Fruit fly (Drosophila melanogaster) whole organism, prepupa: ENCODE measurements around the gene X11Lbeta.

Experiments used
- Blimp-1 ChIP-seq: fragments of 200-800 bp; sonication (Bioruptor generic); optimal IDR thresholded peaks from 3 replicates; lab custom pipeline; 2017; ENCODE audit warnings: missing biosample characterization, missing genetic modification characterization, mild to moderate bottlenecking, moderate library complexity, missing genetic modification reagents
- CG10669 ChIP-seq: fragments of 200-800 bp; sonication (Bioruptor generic); optimal IDR thresholded peaks from 3 replicates; lab custom pipeline; 2018; ENCODE audit warnings: missing biosample characterization, mild to moderate bottlenecking, missing genetic modification characterization, moderate library complexity
- CG15336 ChIP-seq: fragments of 200-800 bp; sonication (Bioruptor generic); IDR thresholded peaks from 2 replicates; pipeline ENCODE4 v1.3.6; 2022; ENCODE audit warnings: missing biosample characterization, missing genetic modification characterization
- CG3919 ChIP-seq: fragments of 200-800 bp; sonication (Bioruptor generic); optimal IDR thresholded peaks from 3 replicates; lab custom pipeline; 2016; ENCODE audit warnings: missing biosample characterization, missing genetic modification characterization
- CG6808 ChIP-seq: fragments of 200-800 bp; sonication (Bioruptor generic); optimal IDR thresholded peaks from 3 replicates; lab custom pipeline; 2017; ENCODE audit warnings: missing biosample characterization, missing genetic modification characterization, mild to moderate bottlenecking, moderate library complexity, missing genetic modification reagents
- CG6854 ChIP-seq: fragments of 200-800 bp; sonication (Bioruptor generic); optimal IDR thresholded peaks from 2 replicates; lab custom pipeline; 2017; ENCODE audit warnings: missing biosample characterization, mild to moderate bottlenecking, missing genetic modification characterization
- CG7368 ChIP-seq: fragments of 200-800 bp; sonication (Bioruptor generic); optimal IDR thresholded peaks from 3 replicates; lab custom pipeline; 2016; ENCODE audit warnings: missing biosample characterization, missing genetic modification characterization
- Eip93F ChIP-seq: fragments of 200-800 bp; sonication (Bioruptor generic); optimal IDR thresholded peaks from 2 replicates; lab custom pipeline; 2016; ENCODE audit warnings: missing biosample characterization, mild to moderate bottlenecking, missing genetic modification characterization
- Ets96B ChIP-seq: fragments of 200-800 bp; optimal IDR thresholded peaks from 2 replicates; lab custom pipeline; 2019; ENCODE audit warnings: missing biosample characterization, mild to moderate bottlenecking, missing genetic modification characterization, moderate library complexity
- Hr39 ChIP-seq: fragments of 200-800 bp; sonication (Bioruptor generic); optimal IDR thresholded peaks from 2 replicates; lab custom pipeline; 2016; ENCODE audit warnings: missing biosample characterization, missing genetic modification characterization

dm6 chrX:10595813-10596212 is 31.7 kb upstream of the X11Lbeta start, which contains the start of the genes Hmr and CG2124:
- no peak for TF ChIP-seq CG3919 (GFP tag; lab: Kevin White, UChicago)
- no peak for TF ChIP-seq Eip93F (GFP tag; lab: Kevin White, UChicago)
- no peak for TF ChIP-seq Blimp-1 (GFP tag; lab: Kevin White, UChicago)
- no peak for TF ChIP-seq CG6808 (GFP tag; lab: Kevin White, UChicago)
- TF ChIP-seq Ets96B (tag; lab: Kevin White, UChicago): no peak
- TF ChIP-seq CG6854 (GFP tag; lab: Kevin White, UChicago): no peak
- no peak for TF ChIP-seq CG10669 (GFP tag; lab: Kevin White, UChicago)
- no peak for TF ChIP-seq Hr39 (GFP tag; lab: Kevin White, UChicago)
- no peak for TF ChIP-seq CG7368
- TF ChIP-seq CG15336: no peak
